Worm (Caenorhabditis elegans): Measurements from ENCODE around the gene apc-11.

Gene apc-11

ce11 chrIII:4551963-4552362 is 42.3 kb downstream of the apc-11 start:
- TF ChIP-seq med-1 (GFP tag; optimal IDR thresholded peaks at IDR 0.05; ENCODE audit: insufficient read depth) (no peak), klf-2 (GFP tag; conservative IDR thresholded peaks at IDR 0.05) (no peak), tab-1 (GFP tag; IDR thresholded peaks at IDR 0.05) (no peak), ref-1 (GFP tag; conservative IDR thresholded peaks at IDR 0.05) (no peak), ztf-29 (GFP tag; IDR thresholded peaks at IDR 0.05) (no peak), flt-1 (GFP tag; IDR thresholded peaks at IDR 0.05) (no peak), ztf-23 (GFP tag; IDR thresholded peaks at IDR 0.05) (no peak), T22C8.4 (GFP tag; IDR thresholded peaks at IDR 0.05) (no peak), cog-1 (tag; optimal IDR thresholded peaks at IDR 0.05) (no peak)

- no peak for TF ChIP-seq ztf-23 (GFP tag; IDR thresholded peaks at IDR 0.05)
- no peak for TF ChIP-seq med-1 (GFP tag; optimal IDR thresholded peaks at IDR 0.05; ENCODE audit: insufficient read depth)
- no peak for TF ChIP-seq cog-1 (tag; optimal IDR thresholded peaks at IDR 0.05)
- TF ChIP-seq ref-1 (GFP tag; conservative IDR thresholded peaks at IDR 0.05): no peak
- TF ChIP-seq tab-1 (GFP tag; IDR thresholded peaks at IDR 0.05): no peak
- TF ChIP-seq T22C8.4 (GFP tag; IDR thresholded peaks at IDR 0.05): no peak
- no peak for TF ChIP-seq ztf-29 (GFP tag; IDR thresholded peaks at IDR 0.05)
- TF ChIP-seq klf-2 (GFP tag; conservative IDR thresholded peaks at IDR 0.05): no peak
- no peak for TF ChIP-seq flt-1 (GFP tag; IDR thresholded peaks at IDR 0.05)
These were observed 45.5 kb downstream of the apc-11 start, which contains the start of gene M88.4 for ce11 chrIII:4548739-4549138. TSS of gene M88.4 (plus strand) at chrIII:4549039.

ce11 chrIII:4544959-4545358 is 49.3 kb downstream of the apc-11 start, which contains the start of gene M88.3:
TSS of gene M88.3 (minus strand) at chrIII:4545059.
- TF ChIP-seq flt-1 (GFP tag; IDR thresholded peaks at IDR 0.05) (no peak), cog-1 (tag; optimal IDR thresholded peaks at IDR 0.05) (no peak), tab-1 (GFP tag; IDR thresholded peaks at IDR 0.05) (no peak), ztf-29 (GFP tag; IDR thresholded peaks at IDR 0.05) (no peak)
